Fruit fly (Drosophila melanogaster) whole organism, embryonic: Measurements from ENCODE around the gene Cpr62Bc.

Source experiments
- C15 ChIP-seq: fragments of 200-800 bp; sonication (Bioruptor generic); IDR thresholded peaks from 3 replicates; pipeline ENCODE4 v1.3.6; 2022; ENCODE audit warnings: missing biosample characterization, missing genetic modification characterization
- CG10274 ChIP-seq: fragments of 200-800 bp; sonication (Bioruptor generic); optimal IDR thresholded peaks from 3 replicates; lab custom pipeline; 2017; ENCODE audit warnings: missing biosample characterization, mild to moderate bottlenecking, missing genetic modification characterization
- CG10543 ChIP-seq: fragments of 200-800 bp; sonication (Bioruptor generic); optimal IDR thresholded peaks from 3 replicates; lab custom pipeline; 2017; ENCODE audit warnings: missing biosample characterization, mild to moderate bottlenecking, missing genetic modification characterization, moderate library complexity
- CG11560 ChIP-seq: fragments of 200-800 bp; sonication (Bioruptor generic); IDR thresholded peaks from 3 replicates; pipeline ENCODE4 v1.3.6; 2022; ENCODE audit warnings: missing biosample characterization, missing genetic modification characterization
- CG12071 ChIP-seq: fragments of 200-800 bp; sonication (Bioruptor generic); optimal IDR thresholded peaks from 3 replicates; lab custom pipeline; 2018; ENCODE audit warnings: missing biosample characterization, mild to moderate bottlenecking, missing genetic modification characterization
- CG12104 ChIP-seq: fragments of 200-800 bp; sonication (Bioruptor generic); optimal IDR thresholded peaks from 3 replicates; lab custom pipeline; 2016; ENCODE audit warnings: missing biosample characterization, missing genetic modification characterization
- CG12391 ChIP-seq: fragments of 200-800 bp; sonication (Bioruptor generic); optimal IDR thresholded peaks from 3 replicates; lab custom pipeline; 2018; ENCODE audit warnings: missing biosample characterization, mild to moderate bottlenecking, missing genetic modification characterization, moderate library complexity
- CG13287 ChIP-seq: fragments of 200-800 bp; sonication (Bioruptor generic); IDR thresholded peaks from 2 replicates; pipeline ENCODE4 v1.3.6; 2022; ENCODE audit warnings: missing biosample characterization, missing genetic modification characterization; ENCODE audit not compliant: partially characterized antibody
- CG14710 ChIP-seq: fragments of 200-800 bp; sonication (Bioruptor generic); optimal IDR thresholded peaks from 3 replicates; lab custom pipeline; 2019; ENCODE audit warnings: missing biosample characterization, mild to moderate bottlenecking, missing genetic modification characterization, moderate library complexity
- CG16815 ChIP-seq: fragments of 200-800 bp; sonication (Bioruptor generic); optimal IDR thresholded peaks from 3 replicates; lab custom pipeline; 2017; ENCODE audit warnings: missing biosample characterization, mild to moderate bottlenecking, missing genetic modification characterization
- CG17186 ChIP-seq: fragments of 200-800 bp; sonication (Bioruptor generic); optimal IDR thresholded peaks from 3 replicates; lab custom pipeline; 2017; ENCODE audit warnings: missing biosample characterization, missing genetic modification reagents, missing genetic modification characterization
- CG32532 ChIP-seq: fragments of 200-800 bp; sonication (Bioruptor generic); IDR thresholded peaks from 2 replicates; pipeline ENCODE4 v1.3.6; 2022; ENCODE audit warnings: missing biosample characterization, missing genetic modification characterization
- CG3281 ChIP-seq: fragments of 200-800 bp; sonication (Bioruptor generic); optimal IDR thresholded peaks from 3 replicates; lab custom pipeline; 2017; ENCODE audit warnings: missing biosample characterization, mild to moderate bottlenecking, missing genetic modification characterization
- CG4360 ChIP-seq: fragments of 200-800 bp; sonication (Bioruptor generic); IDR thresholded peaks from 2 replicates; pipeline ENCODE4 v1.3.6; 2022; ENCODE audit warnings: missing biosample characterization, missing genetic modification characterization
- CG4854 ChIP-seq: fragments of 200-800 bp; sonication (Bioruptor generic); optimal IDR thresholded peaks from 2 replicates; lab custom pipeline; 2016; ENCODE audit warnings: missing biosample characterization, missing genetic modification characterization, inconsistent platforms
- CG6813 ChIP-seq: fragments of 200-800 bp; sonication (Bioruptor generic); optimal IDR thresholded peaks from 2 replicates; lab custom pipeline; 2017; ENCODE audit warnings: missing biosample characterization, missing genetic modification characterization, mild to moderate bottlenecking, moderate library complexity, missing genetic modification reagents
- CG7928 ChIP-seq: fragments of 200-800 bp; sonication (Bioruptor generic); optimal IDR thresholded peaks from 2 replicates; lab custom pipeline; 2017; ENCODE audit warnings: missing biosample characterization, mild to moderate bottlenecking, missing genetic modification characterization
- CG9437 ChIP-seq: fragments of 200-800 bp; sonication (Bioruptor generic); optimal IDR thresholded peaks from 2 replicates; lab custom pipeline; 2018; ENCODE audit warnings: missing biosample characterization, mild to moderate bottlenecking, missing genetic modification characterization
- CrebB ChIP-seq: fragments of 200-800 bp; sonication (Bioruptor generic); optimal IDR thresholded peaks from 3 replicates; lab custom pipeline; 2018; ENCODE audit warnings: missing biosample characterization, mild to moderate bottlenecking, missing genetic modification characterization
- D19A ChIP-seq: fragments of 200-800 bp; optimal IDR thresholded peaks from 3 replicates; lab custom pipeline; 2019; ENCODE audit warnings: missing biosample characterization, mild to moderate bottlenecking, missing genetic modification characterization, moderate library complexity
- Deaf1 ChIP-seq: fragments of 200-800 bp; optimal IDR thresholded peaks from 3 replicates; lab custom pipeline; 2019; ENCODE audit warnings: missing biosample characterization, mild to moderate bottlenecking, missing genetic modification characterization, moderate library complexity
- Dfd ChIP-seq, 2 experiments: fragments of >200 bp; optimal IDR thresholded peaks; 2 replicates each; lab custom pipeline; 2017; ENCODE audit warnings: missing biosample characterization in 2 of 2, missing genetic modification characterization in 2 of 2
- Dip3 ChIP-seq: fragments of 200-800 bp; sonication (Bioruptor generic); optimal IDR thresholded peaks from 3 replicates; lab custom pipeline; 2016; ENCODE audit warnings: missing biosample characterization, missing genetic modification characterization
- HmgD ChIP-seq: fragments of 200-800 bp; sonication (Bioruptor generic); optimal IDR thresholded peaks from 3 replicates; lab custom pipeline; 2016; ENCODE audit warnings: missing biosample characterization, missing genetic modification characterization
- NK7.1 ChIP-seq: fragments of 200-800 bp; sonication (Bioruptor generic); optimal IDR thresholded peaks from 3 replicates; lab custom pipeline; 2016; ENCODE audit warnings: missing biosample characterization, missing genetic modification characterization
- Nf-YA ChIP-seq: fragments of 200-800 bp; sonication (Bioruptor generic); IDR thresholded peaks from 2 replicates; pipeline ENCODE4 v1.3.6; 2022; ENCODE audit warnings: missing biosample characterization, missing genetic modification characterization
- PHDP ChIP-seq: fragments of 200-800 bp; sonication (Bioruptor generic); optimal IDR thresholded peaks from 3 replicates; lab custom pipeline; 2018; ENCODE audit warnings: missing biosample characterization, mild to moderate bottlenecking, missing genetic modification characterization, moderate library complexity
- Ptx1 ChIP-seq: fragments of 200-800 bp; sonication (Bioruptor generic); IDR thresholded peaks from 2 replicates; pipeline ENCODE4 v1.3.6; 2022; ENCODE audit warnings: missing biosample characterization, missing genetic modification characterization
- Side ChIP-seq: fragments of 200-800 bp; sonication (Bioruptor generic); optimal IDR thresholded peaks from 2 replicates; lab custom pipeline; 2016; ENCODE audit warnings: missing biosample characterization, missing genetic modification characterization
- Spps ChIP-seq: fragments of 200-800 bp; sonication (Bioruptor generic); optimal IDR thresholded peaks from 2 replicates; lab custom pipeline; 2018; ENCODE audit warnings: missing biosample characterization, mild to moderate bottlenecking, missing genetic modification characterization
- Ssrp ChIP-seq: fragments of 200-800 bp; sonication (Bioruptor generic); optimal IDR thresholded peaks from 2 replicates; lab custom pipeline; 2018; ENCODE audit warnings: missing biosample characterization, mild to moderate bottlenecking, missing genetic modification characterization, moderate library complexity
- Xrp1 ChIP-seq: fragments of 200-800 bp; sonication (Bioruptor generic); IDR thresholded peaks from 2 replicates; pipeline ENCODE4 v1.3.6; 2022; ENCODE audit warnings: missing biosample characterization, missing genetic modification characterization
- aop ChIP-seq: fragments of 200-800 bp; sonication (Bioruptor generic); IDR thresholded peaks from 2 replicates; pipeline ENCODE4 v1.3.6; 2022; ENCODE audit warnings: missing biosample characterization, missing genetic modification characterization
- bsh ChIP-seq, 2 experiments: fragments of 200-800 bp; sonication (Bioruptor generic); optimal IDR thresholded peaks; 2 replicates each; lab custom pipeline; 2017 to 2018; ENCODE audit warnings: mild to moderate bottlenecking in 2 of 2, missing biosample characterization in 2 of 2, missing genetic modification characterization in 2 of 2, moderate library complexity in 1 of 2
- cas ChIP-seq: fragments of 200-800 bp; sonication (Bioruptor generic); IDR thresholded peaks from 2 replicates; pipeline ENCODE4 v1.3.6; 2022; ENCODE audit warnings: missing biosample characterization, missing genetic modification characterization
- dmrt99B ChIP-seq: fragments of 200-800 bp; sonication (Bioruptor generic); optimal IDR thresholded peaks from 2 replicates; lab custom pipeline; 2018; ENCODE audit warnings: missing biosample characterization, mild to moderate bottlenecking, missing genetic modification characterization, moderate library complexity
- eyg ChIP-seq: fragments of 200-800 bp; sonication (Bioruptor generic); optimal IDR thresholded peaks from 3 replicates; lab custom pipeline; 2016; ENCODE audit warnings: missing biosample characterization, missing genetic modification characterization
- fu2 ChIP-seq: fragments of 200-800 bp; sonication (Bioruptor generic); optimal IDR thresholded peaks from 2 replicates; lab custom pipeline; 2016; ENCODE audit warnings: missing biosample characterization, missing genetic modification characterization
- gfzf ChIP-seq: fragments of 200-800 bp; sonication (Bioruptor generic); optimal IDR thresholded peaks from 2 replicates; lab custom pipeline; 2016; ENCODE audit warnings: missing biosample characterization, mild to moderate bottlenecking, missing genetic modification characterization, moderate library complexity
- gro ChIP-seq: fragments of 200-800 bp; sonication (Bioruptor generic); optimal IDR thresholded peaks from 2 replicates; lab custom pipeline; 2016; ENCODE audit warnings: missing biosample characterization, missing genetic modification characterization
- pb ChIP-seq: fragments of 200-800 bp; sonication (Bioruptor generic); optimal IDR thresholded peaks from 3 replicates; lab custom pipeline; 2016; ENCODE audit warnings: missing biosample characterization, missing genetic modification characterization
- pnt ChIP-seq: fragments of 200-800 bp; sonication (Bioruptor generic); optimal IDR thresholded peaks from 3 replicates; lab custom pipeline; 2016; ENCODE audit warnings: missing biosample characterization, missing genetic modification characterization
- pros ChIP-seq: fragments of 200-800 bp; sonication (Bioruptor generic); optimal IDR thresholded peaks from 3 replicates; lab custom pipeline; 2019; ENCODE audit warnings: missing biosample characterization, mild to moderate bottlenecking, missing genetic modification characterization, moderate library complexity
- repo ChIP-seq: fragments of 200-800 bp; sonication (Bioruptor generic); optimal IDR thresholded peaks from 2 replicates; lab custom pipeline; 2016; ENCODE audit warnings: missing biosample characterization, missing genetic modification characterization
- sc ChIP-seq, 3 experiments: fragments of >200 bp in 2 of 3; fragments of 200-800 bp in 1 of 3; sonication (Bioruptor generic) in 1 of 3; optimal IDR thresholded peaks; 2 replicates in 2 of 3; 3 replicates in 1 of 3; lab custom pipeline; 2017; ENCODE audit warnings: mild to moderate bottlenecking in 1 of 3, missing biosample characterization in 1 of 3, missing genetic modification characterization in 1 of 3, missing genetic modification reagents in 1 of 3
- shn ChIP-seq: fragments of 200-800 bp; sonication (Bioruptor generic); optimal IDR thresholded peaks from 3 replicates; lab custom pipeline; 2016; ENCODE audit warnings: missing biosample characterization, missing genetic modification characterization
- so ChIP-seq: fragments of 200-800 bp; sonication (Bioruptor generic); IDR thresholded peaks from 3 replicates; pipeline ENCODE4 v1.3.6; 2022; ENCODE audit warnings: missing biosample characterization, missing genetic modification characterization
- tgo ChIP-seq: fragments of 200-800 bp; sonication (Bioruptor generic); IDR thresholded peaks from 3 replicates; pipeline ENCODE4 v1.3.6; 2022; ENCODE audit warnings: missing biosample characterization, missing genetic modification characterization
- trh ChIP-seq: fragments of 200-800 bp; sonication (Bioruptor generic); optimal IDR thresholded peaks from 2 replicates; lab custom pipeline; 2016; ENCODE audit warnings: missing biosample characterization, missing genetic modification characterization
- vnd ChIP-seq: fragments of 200-800 bp; sonication (Bioruptor generic); IDR thresholded peaks from 3 replicates; pipeline ENCODE4 v1.3.6; 2022; ENCODE audit warnings: missing biosample characterization, missing genetic modification characterization; ENCODE audit not compliant: partially characterized antibody

The Cpr62Bc gene

dm6 chr3L:1808631-1809030 is 33.3 kb downstream of the Cpr62Bc start (continued):
- TF ChIP-seq CG12104 (GFP tag; lab: Kevin White, UChicago) (peak; percentile 64), CG32532 (GFP tag; lab: Robert Waterston, UW) (peak; percentile 93), dmrt99B (tag; lab: Kevin White, UChicago) (peak; percentile 92), fu2 (peak; percentile 78), Side (peak; percentile 88), Deaf1 (tag; lab: Kevin White, UChicago) (peak; percentile 65), CG11560 (tag; lab: Robert Waterston, UW) (peak; percentile 79), cas (GFP tag; lab: Robert Waterston, UW) (peak; percentile 83), HmgD (GFP tag; lab: Kevin White, UChicago) (peak; percentile 71), NK7.1 (GFP tag; lab: Kevin White, UChicago) (peak; percentile 66), CG12071 (GFP tag; lab: Kevin White, UChicago) (peak; percentile 91), vnd (GFP tag; lab: Robert Waterston, UW) (no peak), Spps (tag; lab: Kevin White, UChicago) (peak; percentile 59), tgo (GFP tag; lab: Robert Waterston, UW) (peak; percentile 95), gro (GFP tag; lab: Kevin White, UChicago) (peak; percentile 90), CrebB (tag; lab: Kevin White, UChicago) (peak; percentile 88), aop (GFP tag; lab: Robert Waterston, UW) (0 out of 2 replicates have a peak, but pooled peaks have one; percentile 61), Nf-YA (GFP tag; lab: Robert Waterston, UW) (peak; percentile 83), Dfd (GFP tag; optimal IDR thresholded peaks at IDR 0.05; lab: Kevin White, UChicago) (no peak), trh (GFP tag; lab: Kevin White, UChicago) (peak; percentile 75), CG12391 (tag; lab: Kevin White, UChicago) (peak; percentile 88), CG6813 (GFP tag; lab: Kevin White, UChicago) (peak; percentile 78), Xrp1 (GFP tag; lab: Robert Waterston, UW) (peak; percentile 94), C15 (peak; percentile 80; the same call in 2 of the 3 replicates), Ssrp (tag; lab: Kevin White, UChicago) (peak; percentile 78), sc (optimal IDR thresholded peaks at IDR 0.05; lab: Kevin White, UChicago) (no peak), sc (GFP tag; optimal IDR thresholded peaks at IDR 0.05; lab: Kevin White, UChicago) (no peak), PHDP (tag; lab: Kevin White, UChicago) (peak; percentile 90), CG17186 (GFP tag; lab: Kevin White, UChicago) (peak; percentile 35), CG16815 (peak; percentile 70), CG9437 (GFP tag; lab: Kevin White, UChicago) (peak; percentile 67), repo (GFP tag; lab: Kevin White, UChicago) (peak; percentile 88), eyg (peak; percentile 84), CG7928 (GFP tag; lab: Kevin White, UChicago) (peak; percentile 49), D19A (tag; lab: Kevin White, UChicago) (no peak), CG14710 (tag; lab: Kevin White, UChicago) (peak; percentile 61), bsh (GFP tag; optimal IDR thresholded peaks at IDR 0.05; lab: Kevin White, UChicago) (peak; percentile 59 to 86), so (GFP tag; lab: Robert Waterston, UW) (peak; percentile 93), CG10274 (GFP tag; lab: Kevin White, UChicago) (peak; percentile 60), CG3281 (peak; percentile 84), shn (peak; percentile 80), pnt (peak; percentile 86), gfzf (GFP tag; lab: Kevin White, UChicago) (peak; percentile 14), CG4360 (GFP tag; lab: Robert Waterston, UW) (peak; percentile 66), pros (GFP tag; lab: Kevin White, UChicago) (no peak), CG13287 (no peak), CG10543 (GFP tag; lab: Kevin White, UChicago) (peak; percentile 19), Ptx1 (GFP tag; lab: Robert Waterston, UW) (peak; percentile 94), Dip3 (GFP tag; lab: Kevin White, UChicago) (peak; percentile 79), pb (GFP tag; lab: Kevin White, UChicago) (peak; percentile 85), CG4854 (GFP tag; lab: Kevin White, UChicago) (peak; percentile 81)
